Worm (Caenorhabditis elegans) whole organism, L4 larva: ENCODE results near the gene ugt-17.

Experiments
- D1046.2 ChIP-seq: fragments of 200-800 bp; sonication (Bioruptor generic); IDR thresholded peaks from 2 replicates; pipeline ENCODE4 v1.3.6; 2022; ENCODE audit warnings: missing genetic modification characterization, missing compliant biosample characterization
- F10B5.3 ChIP-seq: sonication (generic microtip); optimal IDR thresholded peaks from 2 replicates; lab custom pipeline; 2016; ENCODE audit warnings: mild to moderate bottlenecking, missing genetic modification characterization, missing compliant biosample characterization
- F26F4.8 ChIP-seq: fragments of 200-800 bp; sonication (Bioruptor generic); conservative IDR thresholded peaks from 2 replicates; pipeline ENCODE4 v1.3.6; 2022; ENCODE audit warnings: missing genetic modification characterization, missing compliant biosample characterization
- F44E2.7 ChIP-seq: fragments of 200-800 bp; sonication (Bioruptor generic); IDR thresholded peaks from 2 replicates; pipeline ENCODE4 v2.1.2; 2022; ENCODE audit warnings: missing genetic modification characterization, missing compliant biosample characterization
- F49E8.2 ChIP-seq: sonication (generic microtip); optimal IDR thresholded peaks from 2 replicates; lab custom pipeline; 2016; ENCODE audit warnings: missing compliant biosample characterization, mild to moderate bottlenecking, missing genetic modification characterization, borderline replicate concordance
- R02D3.7 ChIP-seq: fragments of 150-350 bp; sonication (generic microtip); optimal IDR thresholded peaks from 3 replicates; lab custom pipeline; 2014; ENCODE audit warnings: missing biosample characterization, missing genetic modification characterization
- T20F7.1 ChIP-seq: fragments of 200-800 bp; sonication (Bioruptor generic); optimal IDR thresholded peaks from 2 replicates; lab custom pipeline; 2018; ENCODE audit warnings: mild to moderate bottlenecking, missing genetic modification characterization, missing compliant biosample characterization
- Y105C5A.15 ChIP-seq: fragments of 200-800 bp; sonication (Bioruptor generic); IDR thresholded peaks from 2 replicates; pipeline ENCODE4 v1.3.6; 2022; ENCODE audit warnings: missing genetic modification characterization, missing compliant biosample characterization
- Y5F2A.4 ChIP-seq: fragments of 200-800 bp; sonication (Bioruptor generic); optimal IDR thresholded peaks from 2 replicates; lab custom pipeline; 2018; ENCODE audit warnings: mild to moderate bottlenecking, missing genetic modification characterization, missing compliant biosample characterization
- ZK546.5 ChIP-seq, 2 experiments: sonication (generic microtip); optimal IDR thresholded peaks; 2 replicates each; lab custom pipeline; 2017; ENCODE audit warnings: missing biosample characterization in 2 of 2, missing genetic modification characterization in 2 of 2
- aha-1 ChIP-seq: fragments of 150-350 bp; peaks from one replicate; lab custom pipeline; 2014; ENCODE audit warnings: missing biosample characterization, missing genetic modification characterization
- ama-1 ChIP-seq: fragments of 150-350 bp; optimal IDR thresholded peaks from 2 replicates; lab custom pipeline; 2014; ENCODE audit warnings: inconsistent platforms, mixed read lengths
- arid-1 ChIP-seq: fragments of 200-800 bp; sonication (Bioruptor generic); conservative IDR thresholded peaks from 2 replicates; pipeline ENCODE4 v1.3.6; 2022; ENCODE audit warnings: missing genetic modification reagents, missing genetic modification characterization, missing compliant biosample characterization
- attf-4 ChIP-seq: sonication (generic microtip); optimal IDR thresholded peaks from 3 replicates; lab custom pipeline; 2017; ENCODE audit warnings: missing biosample characterization, missing genetic modification characterization
- ceh-32 ChIP-seq: sonication (generic microtip); optimal IDR thresholded peaks from 2 replicates; lab custom pipeline; 2016; ENCODE audit warnings: mild to moderate bottlenecking, missing genetic modification characterization, missing compliant biosample characterization; ENCODE audit not compliant: poor library complexity
- ceh-62 ChIP-seq: sonication (generic microtip); optimal IDR thresholded peaks from 2 replicates; lab custom pipeline; 2017; ENCODE audit warnings: missing biosample characterization, missing genetic modification characterization
- cey-2 ChIP-seq: sonication (generic microtip); optimal IDR thresholded peaks from 3 replicates; lab custom pipeline; 2017; ENCODE audit warnings: missing genetic modification characterization, mild to moderate bottlenecking, missing compliant biosample characterization, antibody characterized with exemption, borderline replicate concordance; ENCODE audit not compliant: insufficient read depth
- ctbp-1 ChIP-seq: fragments of 200-800 bp; sonication (Bioruptor generic); IDR thresholded peaks from 2 replicates; pipeline ENCODE4 v1.3.6; 2022; ENCODE audit warnings: missing genetic modification reagents, missing genetic modification characterization, missing compliant biosample characterization
- daf-12 ChIP-seq: fragments of 150-350 bp; optimal IDR thresholded peaks from 2 replicates; lab custom pipeline; 2014; ENCODE audit warnings: missing biosample characterization, missing genetic modification reagents, missing genetic modification characterization
- daf-16 ChIP-seq, 3 experiments: sonication (generic microtip); optimal IDR thresholded peaks; 2 replicates each; lab custom pipeline; 2016 to 2017; ENCODE audit warnings: missing genetic modification characterization in 3 of 3, missing genetic modification reagents in 3 of 3, mild to moderate bottlenecking in 2 of 3, missing compliant biosample characterization in 2 of 3, missing biosample characterization in 1 of 3, moderate library complexity in 1 of 3
- daf-19 ChIP-seq: fragments of 200-800 bp; sonication (Bioruptor generic); conservative IDR thresholded peaks from 2 replicates; pipeline ENCODE4 v1.3.6; 2022; ENCODE audit warnings: missing genetic modification characterization, missing compliant biosample characterization
- daf-8 ChIP-seq: fragments of 200-800 bp; sonication (Bioruptor generic); IDR thresholded peaks from 2 replicates; pipeline ENCODE4 v1.3.6; 2022; ENCODE audit warnings: missing genetic modification characterization, missing compliant biosample characterization
- dmd-6 ChIP-seq: fragments of 200-800 bp; sonication (Bioruptor generic); IDR thresholded peaks from 2 replicates; pipeline ENCODE4 v1.3.6; 2022; ENCODE audit warnings: missing genetic modification reagents, missing genetic modification characterization, missing compliant biosample characterization
- hlh-11 ChIP-seq: fragments of 200-800 bp; sonication (Bioruptor generic); optimal IDR thresholded peaks from 2 replicates; lab custom pipeline; 2018; ENCODE audit warnings: mild to moderate bottlenecking, missing genetic modification characterization, missing compliant biosample characterization
- hlh-30 ChIP-seq: sonication (generic microtip); optimal IDR thresholded peaks from 2 replicates; lab custom pipeline; 2017; ENCODE audit warnings: antibody characterized with exemption, mild to moderate bottlenecking, missing genetic modification characterization, missing compliant biosample characterization; ENCODE audit not compliant: insufficient read depth
- lim-7 ChIP-seq: fragments of 200-800 bp; sonication (Bioruptor generic); IDR thresholded peaks from 2 replicates; pipeline ENCODE4 v1.3.6; 2022; ENCODE audit warnings: missing genetic modification characterization, missing compliant biosample characterization
- lin-1 ChIP-seq: fragments of 200-800 bp; sonication (Bioruptor generic); IDR thresholded peaks from 2 replicates; pipeline ENCODE4 v1.3.6; 2022; ENCODE audit warnings: missing genetic modification reagents, missing genetic modification characterization, missing compliant biosample characterization
- lin-39 ChIP-seq: fragments of 150-350 bp; optimal IDR thresholded peaks from 2 replicates; lab custom pipeline; 2014; ENCODE audit warnings: missing biosample characterization, missing genetic modification reagents, missing genetic modification characterization
- lir-3 ChIP-seq: sonication (generic microtip); optimal IDR thresholded peaks from 2 replicates; lab custom pipeline; 2016; ENCODE audit warnings: mild to moderate bottlenecking, missing genetic modification characterization, missing compliant biosample characterization
- mdt-29 ChIP-seq: fragments of 200-800 bp; sonication (Bioruptor generic); IDR thresholded peaks from 2 replicates; pipeline ENCODE4 v1.3.6; 2022; ENCODE audit warnings: missing genetic modification reagents, missing genetic modification characterization, missing compliant biosample characterization
- mep-1 ChIP-seq: fragments of 150-350 bp; sonication (generic microtip); optimal IDR thresholded peaks from 3 replicates; lab custom pipeline; 2014; ENCODE audit warnings: missing biosample characterization, missing genetic modification characterization
- mes-2 ChIP-seq: sonication (generic microtip); optimal IDR thresholded peaks from 2 replicates; lab custom pipeline; 2016; ENCODE audit warnings: missing genotype, mild to moderate bottlenecking, missing genetic modification characterization, missing compliant biosample characterization; ENCODE audit not compliant: poor library complexity, severe bottlenecking
- nhr-102 ChIP-seq: sonication (generic microtip); optimal IDR thresholded peaks from 2 replicates; lab custom pipeline; 2016; ENCODE audit warnings: mild to moderate bottlenecking, missing genetic modification characterization, moderate library complexity, missing compliant biosample characterization
- nhr-11 ChIP-seq: fragments of 150-350 bp; optimal IDR thresholded peaks from 2 replicates; lab custom pipeline; 2014; ENCODE audit warnings: missing biosample characterization, missing genetic modification characterization
- nhr-25 ChIP-seq: sonication (generic microtip); optimal IDR thresholded peaks from 2 replicates; lab custom pipeline; 2017; ENCODE audit warnings: missing genetic modification characterization, mild to moderate bottlenecking, missing compliant biosample characterization, antibody characterized with exemption, moderate library complexity, borderline replicate concordance; ENCODE audit not compliant: insufficient read depth
- nhr-28 ChIP-seq: fragments of 150-350 bp; optimal IDR thresholded peaks from 2 replicates; lab custom pipeline; 2014; ENCODE audit warnings: missing biosample characterization, missing genetic modification characterization
- nhr-48 ChIP-seq: sonication (generic microtip); optimal IDR thresholded peaks from 2 replicates; lab custom pipeline; 2016; ENCODE audit warnings: mild to moderate bottlenecking, missing genetic modification characterization, missing compliant biosample characterization
- nhr-77 ChIP-seq: fragments of 150-350 bp; optimal IDR thresholded peaks from 2 replicates; lab custom pipeline; 2014; ENCODE audit warnings: missing biosample characterization, missing genetic modification characterization
- pha-4 ChIP-seq, 2 experiments: fragments of 150-350 bp in 1 of 2; fragments of 200-800 bp in 1 of 2; sonication (Bioruptor generic) in 1 of 2; IDR thresholded peaks in 1 of 2; optimal IDR thresholded peaks in 1 of 2; 2 replicates each; pipeline versions ENCODE4 v1.3.6 to Lab custom; 2014 to 2022; ENCODE audit warnings: missing genetic modification characterization in 2 of 2, missing genetic modification reagents in 2 of 2, missing biosample characterization in 1 of 2, missing compliant biosample characterization in 1 of 2
- php-3 ChIP-seq: fragments of 200-800 bp; sonication (Bioruptor generic); IDR thresholded peaks from 2 replicates; pipeline ENCODE4 v1.3.6; 2022; ENCODE audit warnings: missing genetic modification reagents, missing genetic modification characterization, missing compliant biosample characterization
- rbr-2 ChIP-seq: sonication (generic microtip); optimal IDR thresholded peaks from 2 replicates; lab custom pipeline; 2016; ENCODE audit warnings: missing genotype, missing genetic modification characterization, missing compliant biosample characterization
- saeg-2 ChIP-seq: fragments of 200-800 bp; sonication (Bioruptor generic); IDR thresholded peaks from 2 replicates; pipeline ENCODE4 v1.3.6; 2022; ENCODE audit warnings: missing genetic modification reagents, missing genetic modification characterization, missing compliant biosample characterization
- sdz-12 ChIP-seq: fragments of 200-800 bp; sonication (Bioruptor generic); optimal IDR thresholded peaks from 2 replicates; lab custom pipeline; 2018; ENCODE audit warnings: mild to moderate bottlenecking, missing genetic modification characterization, missing compliant biosample characterization
- set-16 ChIP-seq: fragments of 200-800 bp; sonication (Bioruptor generic); IDR thresholded peaks from 2 replicates; pipeline ENCODE4 v1.3.6; 2022; ENCODE audit warnings: missing genetic modification reagents, missing genetic modification characterization, missing compliant biosample characterization
- skn-1 ChIP-seq: fragments of 150-350 bp; optimal IDR thresholded peaks from 2 replicates; lab custom pipeline; 2014; ENCODE audit warnings: missing biosample characterization, missing genetic modification characterization
- snpc-1.2 ChIP-seq: fragments of 200-800 bp; sonication (Bioruptor generic); IDR thresholded peaks from 2 replicates; pipeline ENCODE4 v1.3.6; 2022; ENCODE audit warnings: missing genetic modification reagents, missing genetic modification characterization, missing compliant biosample characterization
- tag-97 ChIP-seq: fragments of 200-800 bp; sonication (Bioruptor generic); IDR thresholded peaks from 2 replicates; pipeline ENCODE4 v1.3.6; 2022; ENCODE audit warnings: missing genetic modification characterization, missing compliant biosample characterization
- vab-7 ChIP-seq: fragments of 200-800 bp; sonication (Bioruptor generic); IDR thresholded peaks from 2 replicates; pipeline ENCODE4 v1.3.6; 2022; ENCODE audit warnings: missing genetic modification reagents, missing genetic modification characterization, missing compliant biosample characterization
- zag-1 ChIP-seq: fragments of 150-350 bp; optimal IDR thresholded peaks from 2 replicates; lab custom pipeline; 2014; ENCODE audit warnings: missing biosample characterization, missing genetic modification characterization
- zfp-2 ChIP-seq: sonication (generic microtip); optimal IDR thresholded peaks from 2 replicates; lab custom pipeline; 2016; ENCODE audit warnings: mild to moderate bottlenecking, missing genetic modification characterization, missing compliant biosample characterization
- ztf-7 ChIP-seq: fragments of 150-350 bp; optimal IDR thresholded peaks from 2 replicates; lab custom pipeline; 2014; ENCODE audit warnings: missing biosample characterization, missing genetic modification characterization

Gene ugt-17

ce11 chrV:10087103-10087502 is 17.7 kb downstream of the ugt-17 start, which contains the start of gene R04B5.5 (continued):
- peak; percentile 48 for TF ChIP-seq nhr-102
- no peak for TF ChIP-seq F10B5.3 (tag; lab: Kevin White, UChicago)
- no peak for TF ChIP-seq ctbp-1
- no peak for TF ChIP-seq ZK546.5 (tag; optimal IDR thresholded peaks at IDR 0.05; lab: Kevin White, UChicago)
- TF ChIP-seq F44E2.7 (GFP tag; lab: Robert Waterston, UW): no peak
- TF ChIP-seq F49E8.2 (tag; lab: Kevin White, UChicago): no peak
- TF ChIP-seq zag-1 (tag; lab: Kevin White, UChicago): no peak
- TF ChIP-seq daf-16 (GFP tag; optimal IDR thresholded peaks at IDR 0.05; lab: Kevin White, UChicago): no peak
- peak; percentile 70 for TF ChIP-seq daf-16 (tag; optimal IDR thresholded peaks at IDR 0.05; lab: Kevin White, UChicago)
- TF ChIP-seq pha-4 (GFP tag; IDR thresholded peaks at IDR 0.05; lab: Robert Waterston, UW): no peak
- no peak for TF ChIP-seq pha-4 (tag; optimal IDR thresholded peaks at IDR 0.05; lab: Kevin White, UChicago)
- peak; percentile 49 for TF ChIP-seq nhr-48
- peak; percentile 8 for TF ChIP-seq T20F7.1 (GFP tag; lab: Kevin White, UChicago)
- TF ChIP-seq snpc-1.2 (GFP tag; lab: Robert Waterston, UW): no peak
- TF ChIP-seq daf-8: no peak
- no peak for TF ChIP-seq tag-97 (GFP tag; lab: Robert Waterston, UW)
- TF ChIP-seq R02D3.7 (tag; lab: Kevin White, UChicago): no peak
- TF ChIP-seq Y5F2A.4 (GFP tag; lab: Kevin White, UChicago): no peak
- TF ChIP-seq lin-39 (tag; lab: Kevin White, UChicago): no peak
- TF ChIP-seq ceh-32 (tag; lab: Kevin White, UChicago): no peak
- TF ChIP-seq php-3 (GFP tag; lab: Robert Waterston, UW): peak; percentile 89
- peak; percentile 24 for TF ChIP-seq nhr-11
- TF ChIP-seq dmd-6 (GFP tag; lab: Robert Waterston, UW): peak; percentile 67
- TF ChIP-seq ama-1: no peak
- no peak for TF ChIP-seq cey-2
- no peak for TF ChIP-seq Y105C5A.15
- TF ChIP-seq F26F4.8 (GFP tag; lab: Robert Waterston, UW): no peak
- TF ChIP-seq ztf-7 (tag; lab: Kevin White, UChicago): peak; percentile 46
- peak; percentile 90 for TF ChIP-seq nhr-28 (tag; lab: Kevin White, UChicago)
- TF ChIP-seq ceh-62 (tag; lab: Kevin White, UChicago): no peak
- no peak for TF ChIP-seq mdt-29
- no peak for TF ChIP-seq arid-1
- no peak for TF ChIP-seq attf-4
- peak; percentile 58 for TF ChIP-seq hlh-30
- no peak for TF ChIP-seq D1046.2 (GFP tag; lab: Robert Waterston, UW)
- TF ChIP-seq aha-1 (tag; lab: Kevin White, UChicago): no peak
- TF ChIP-seq nhr-25 (tag; lab: Kevin White, UChicago): no peak
- TF ChIP-seq lin-1 (GFP tag; lab: Robert Waterston, UW): no peak
- TF ChIP-seq mep-1: peak; percentile 13
- TF ChIP-seq rbr-2 (tag; lab: Kevin White, UChicago): no peak
- TF ChIP-seq daf-12 (tag; lab: Kevin White, UChicago): no peak
- peak; percentile 89 for TF ChIP-seq nhr-77
- TF ChIP-seq skn-1 (tag; lab: Kevin White, UChicago): no peak
- no peak for TF ChIP-seq mes-2 (tag; lab: Kevin White, UChicago)
- no peak for TF ChIP-seq vab-7
- peak; percentile 74 for TF ChIP-seq hlh-11 (tag; lab: Kevin White, UChicago)
- no peak for TF ChIP-seq zfp-2 (tag; lab: Kevin White, UChicago)
- TF ChIP-seq daf-19: no peak
- TF ChIP-seq lim-7 (GFP tag; lab: Robert Waterston, UW): no peak
- TF ChIP-seq saeg-2 (GFP tag; lab: Robert Waterston, UW): no peak
- no peak for TF ChIP-seq set-16
- no peak for TF ChIP-seq lir-3 (tag; lab: Kevin White, UChicago)
- TF ChIP-seq sdz-12 (GFP tag; lab: Kevin White, UChicago): no peak
